Worm (Caenorhabditis elegans) whole organism, early embryonic: Measurements from ENCODE around the gene pcyt-1.

Experiments used
- B0310.2 ChIP-seq: sonication (generic microtip); optimal IDR thresholded peaks from 2 replicates; lab custom pipeline; 2016; ENCODE audit warnings: mild to moderate bottlenecking, missing genetic modification characterization, missing compliant biosample characterization
- aly-1 ChIP-seq: sonication (generic microtip); optimal IDR thresholded peaks from 2 replicates; lab custom pipeline; 2016; ENCODE audit warnings: missing genetic modification characterization, missing compliant biosample characterization
- ama-1 ChIP-seq: fragments of 150-350 bp; optimal IDR thresholded peaks from 2 replicates; lab custom pipeline; 2014
- ceh-13 ChIP-seq: fragments of 200-800 bp; sonication (Bioruptor generic); optimal IDR thresholded peaks from 2 replicates; lab custom pipeline; 2018; ENCODE audit warnings: mild to moderate bottlenecking, missing genetic modification characterization, missing compliant biosample characterization
- ets-7 ChIP-seq: sonication (generic microtip); optimal IDR thresholded peaks from 2 replicates; lab custom pipeline; 2016; ENCODE audit warnings: missing genotype, missing genetic modification characterization, missing compliant biosample characterization
- hmbx-1 ChIP-seq: sonication (generic microtip); optimal IDR thresholded peaks from 2 replicates; lab custom pipeline; 2016; ENCODE audit warnings: mild to moderate bottlenecking, missing genetic modification characterization, missing compliant biosample characterization
- hmg-4 ChIP-seq: fragments of 200-800 bp; sonication (Bioruptor generic); optimal IDR thresholded peaks from 2 replicates; lab custom pipeline; 2018; ENCODE audit warnings: mild to moderate bottlenecking, missing genetic modification characterization, missing compliant biosample characterization
- hnd-1 ChIP-seq: sonication (generic microtip); optimal IDR thresholded peaks from 2 replicates; lab custom pipeline; 2016; ENCODE audit warnings: missing genetic modification characterization, missing compliant biosample characterization
- pes-1 ChIP-seq: fragments of 200-800 bp; sonication (Bioruptor generic); IDR thresholded peaks from 2 replicates; pipeline ENCODE4 v1.3.6; 2022; ENCODE audit warnings: missing genetic modification reagents, missing genetic modification characterization, missing compliant biosample characterization
- scrt-1 ChIP-seq: fragments of 200-800 bp; sonication (Bioruptor generic); IDR thresholded peaks from 2 replicates; pipeline ENCODE4 v1.3.6; 2022; ENCODE audit warnings: missing genetic modification characterization, missing compliant biosample characterization
- sea-1 ChIP-seq: fragments of 200-800 bp; sonication (Bioruptor generic); conservative IDR thresholded peaks from 2 replicates; pipeline ENCODE4 v1.3.6; 2022; ENCODE audit warnings: missing genetic modification characterization, missing compliant biosample characterization
- tbx-11 ChIP-seq: fragments of 200-800 bp; sonication (Bioruptor generic); IDR thresholded peaks from 2 replicates; pipeline ENCODE4 v1.3.6; 2022; ENCODE audit warnings: missing genetic modification characterization, missing compliant biosample characterization
- tbx-37 ChIP-seq: fragments of 200-800 bp; sonication (Bioruptor generic); conservative IDR thresholded peaks from 2 replicates; pipeline ENCODE4 v1.3.6; 2022; ENCODE audit warnings: missing genetic modification reagents, missing genetic modification characterization, missing compliant biosample characterization
- tra-4 ChIP-seq: sonication (generic microtip); optimal IDR thresholded peaks from 2 replicates; lab custom pipeline; 2017; ENCODE audit warnings: missing genetic modification characterization, missing compliant biosample characterization

- no peak for TF ChIP-seq hmg-4
- TF ChIP-seq aly-1, result no peak
- no peak for TF ChIP-seq ama-1 (lab: Kevin White, UChicago)
- TF ChIP-seq B0310.2 (tag; lab: Kevin White, UChicago), result no peak
- no peak for TF ChIP-seq ceh-13 (GFP tag; lab: Kevin White, UChicago)
- no peak for TF ChIP-seq ets-7 (tag; lab: Kevin White, UChicago)
- TF ChIP-seq scrt-1, result no peak
- TF ChIP-seq tbx-37 (GFP tag; lab: Robert Waterston, UW), result no peak
- TF ChIP-seq hnd-1 (tag; lab: Kevin White, UChicago), result no peak
- no peak for TF ChIP-seq sea-1 (GFP tag; lab: Robert Waterston, UW)
- no peak for TF ChIP-seq tra-4 (tag; lab: Kevin White, UChicago)
- TF ChIP-seq pes-1 (GFP tag; lab: Robert Waterston, UW), result no peak
- no peak for TF ChIP-seq hmbx-1 (tag; lab: Kevin White, UChicago)
- TF ChIP-seq tbx-11 (GFP tag; lab: Robert Waterston, UW), result no peak
These were observed 15.6 kb downstream of the pcyt-1 start for ce11 chrX:7587741-7588235.
